Fruit fly (Drosophila melanogaster) whole organism, prepupa: ENCODE measurements around the gene CG7341.

ENCODE experiments used
- CG10631 ChIP-seq: fragments of 200-800 bp; sonication (Bioruptor generic); optimal IDR thresholded peaks from 2 replicates; lab custom pipeline; 2016; ENCODE audit warnings: missing biosample characterization, missing genetic modification characterization
- CG11902 ChIP-seq: fragments of 200-800 bp; sonication (Bioruptor generic); optimal IDR thresholded peaks from 3 replicates; lab custom pipeline; 2016; ENCODE audit warnings: missing biosample characterization, missing genetic modification characterization
- CG15336 ChIP-seq: fragments of 200-800 bp; sonication (Bioruptor generic); IDR thresholded peaks from 2 replicates; pipeline ENCODE4 v1.3.6; 2022; ENCODE audit warnings: missing biosample characterization, missing genetic modification characterization
- CG1621 ChIP-seq: fragments of 200-800 bp; sonication (Bioruptor generic); optimal IDR thresholded peaks from 3 replicates; lab custom pipeline; 2018; ENCODE audit warnings: missing biosample characterization, mild to moderate bottlenecking, missing genetic modification characterization
- CG16779 ChIP-seq: fragments of 200-800 bp; sonication (Bioruptor generic); optimal IDR thresholded peaks from 3 replicates; lab custom pipeline; 2017; ENCODE audit warnings: missing biosample characterization, mild to moderate bottlenecking, missing genetic modification characterization
- CG3032 ChIP-seq: fragments of 200-800 bp; optimal IDR thresholded peaks from 2 replicates; lab custom pipeline; 2019; ENCODE audit warnings: missing biosample characterization, mild to moderate bottlenecking, missing genetic modification characterization, moderate library complexity
- CG31627 ChIP-seq: fragments of 200-800 bp; sonication (Bioruptor generic); optimal IDR thresholded peaks from 3 replicates; lab custom pipeline; 2016; ENCODE audit warnings: missing biosample characterization, missing genetic modification characterization
- CG32006 ChIP-seq: fragments of 200-800 bp; sonication (Bioruptor generic); optimal IDR thresholded peaks from 3 replicates; lab custom pipeline; 2017; ENCODE audit warnings: missing biosample characterization, mild to moderate bottlenecking, missing genetic modification characterization
- CG34406 ChIP-seq: fragments of 200-800 bp; sonication (Bioruptor generic); optimal IDR thresholded peaks from 3 replicates; lab custom pipeline; 2016; ENCODE audit warnings: missing biosample characterization, missing genetic modification characterization
- CG3919 ChIP-seq: fragments of 200-800 bp; sonication (Bioruptor generic); optimal IDR thresholded peaks from 3 replicates; lab custom pipeline; 2016; ENCODE audit warnings: missing biosample characterization, missing genetic modification characterization
- CG4318 ChIP-seq: fragments of 200-800 bp; sonication (Bioruptor generic); optimal IDR thresholded peaks from 3 replicates; lab custom pipeline; 2017; ENCODE audit warnings: missing biosample characterization, mild to moderate bottlenecking, missing genetic modification characterization
- CG6163 ChIP-seq: fragments of 200-800 bp; sonication (Bioruptor generic); IDR thresholded peaks from 3 replicates; pipeline ENCODE4 v1.3.6; 2022; ENCODE audit warnings: missing biosample characterization, missing genetic modification characterization
- CG6276 ChIP-seq: fragments of 200-800 bp; sonication (Bioruptor generic); optimal IDR thresholded peaks from 2 replicates; lab custom pipeline; 2017; ENCODE audit warnings: missing biosample characterization, mild to moderate bottlenecking, missing genetic modification characterization
- CG6792 ChIP-seq: fragments of 200-800 bp; sonication (Bioruptor generic); optimal IDR thresholded peaks from 3 replicates; lab custom pipeline; 2016; ENCODE audit warnings: missing biosample characterization, missing genetic modification characterization
- CG6808 ChIP-seq: fragments of 200-800 bp; sonication (Bioruptor generic); optimal IDR thresholded peaks from 3 replicates; lab custom pipeline; 2017; ENCODE audit warnings: missing biosample characterization, missing genetic modification characterization, mild to moderate bottlenecking, moderate library complexity, missing genetic modification reagents
- CG6854 ChIP-seq: fragments of 200-800 bp; sonication (Bioruptor generic); optimal IDR thresholded peaks from 2 replicates; lab custom pipeline; 2017; ENCODE audit warnings: missing biosample characterization, mild to moderate bottlenecking, missing genetic modification characterization
- CG7368 ChIP-seq: fragments of 200-800 bp; sonication (Bioruptor generic); optimal IDR thresholded peaks from 3 replicates; lab custom pipeline; 2016; ENCODE audit warnings: missing biosample characterization, missing genetic modification characterization
- CG8119 ChIP-seq: fragments of 200-800 bp; sonication (Bioruptor generic); IDR thresholded peaks from 3 replicates; pipeline ENCODE4 v1.3.6; 2022; ENCODE audit warnings: missing biosample characterization, missing genetic modification characterization
- CG8632 ChIP-seq: fragments of 200-800 bp; sonication (Bioruptor generic); optimal IDR thresholded peaks from 3 replicates; lab custom pipeline; 2016; ENCODE audit warnings: missing biosample characterization, missing genetic modification characterization
- CG9139 ChIP-seq: fragments of 200-800 bp; sonication (Bioruptor generic); optimal IDR thresholded peaks from 3 replicates; lab custom pipeline; 2017; ENCODE audit warnings: missing biosample characterization, mild to moderate bottlenecking, missing genetic modification characterization
- Eip75B ChIP-seq: fragments of 200-800 bp; sonication (Bioruptor generic); optimal IDR thresholded peaks from 3 replicates; lab custom pipeline; 2016; ENCODE audit warnings: missing biosample characterization, missing genetic modification characterization
- Eip93F ChIP-seq: fragments of 200-800 bp; sonication (Bioruptor generic); optimal IDR thresholded peaks from 2 replicates; lab custom pipeline; 2016; ENCODE audit warnings: missing biosample characterization, mild to moderate bottlenecking, missing genetic modification characterization
- Ets21C ChIP-seq: fragments of 200-800 bp; sonication (Bioruptor generic); optimal IDR thresholded peaks from 3 replicates; lab custom pipeline; 2016; ENCODE audit warnings: missing biosample characterization, missing genetic modification characterization
- Ets96B ChIP-seq: fragments of 200-800 bp; optimal IDR thresholded peaks from 2 replicates; lab custom pipeline; 2019; ENCODE audit warnings: missing biosample characterization, mild to moderate bottlenecking, missing genetic modification characterization, moderate library complexity
- Gug ChIP-seq: fragments of 200-800 bp; sonication (Bioruptor generic); IDR thresholded peaks from 2 replicates; pipeline ENCODE4 v1.3.6; 2022; ENCODE audit warnings: missing biosample characterization, missing genetic modification characterization
- Hr38 ChIP-seq: sonication (Bioruptor generic); optimal IDR thresholded peaks from 2 replicates; lab custom pipeline; 2016; ENCODE audit warnings: missing biosample characterization, missing genetic modification characterization
- Hr4 ChIP-seq: fragments of 200-800 bp; sonication (Bioruptor generic); optimal IDR thresholded peaks from 3 replicates; lab custom pipeline; 2016; ENCODE audit warnings: missing biosample characterization, missing genetic modification characterization
- Lpt ChIP-seq: fragments of 200-800 bp; sonication (Bioruptor generic); optimal IDR thresholded peaks from 3 replicates; lab custom pipeline; 2016; ENCODE audit warnings: missing biosample characterization, missing genetic modification characterization
- OdsH ChIP-seq: fragments of 200-800 bp; sonication (Bioruptor generic); optimal IDR thresholded peaks from 3 replicates; lab custom pipeline; 2016; ENCODE audit warnings: missing biosample characterization, missing genetic modification characterization
- Smox ChIP-seq: fragments of 200-800 bp; sonication (Bioruptor generic); optimal IDR thresholded peaks from 3 replicates; lab custom pipeline; 2016; ENCODE audit warnings: missing biosample characterization, missing genetic modification characterization
- Sox102F ChIP-seq: fragments of 200-800 bp; sonication (Bioruptor generic); optimal IDR thresholded peaks from 2 replicates; lab custom pipeline; 2016; ENCODE audit warnings: missing biosample characterization, mild to moderate bottlenecking, missing genetic modification characterization
- Sox14 ChIP-seq: fragments of 200-800 bp; sonication (Bioruptor generic); optimal IDR thresholded peaks from 3 replicates; lab custom pipeline; 2016; ENCODE audit warnings: missing biosample characterization, missing genetic modification characterization
- achi ChIP-seq: fragments of 200-800 bp; sonication (Bioruptor generic); optimal IDR thresholded peaks from 3 replicates; lab custom pipeline; 2016; ENCODE audit warnings: missing biosample characterization, missing genetic modification characterization
- acj6 ChIP-seq: fragments of 200-800 bp; sonication (Bioruptor generic); optimal IDR thresholded peaks from 3 replicates; lab custom pipeline; 2016; ENCODE audit warnings: missing biosample characterization, missing genetic modification characterization
- cyc ChIP-seq: fragments of 200-800 bp; sonication (Bioruptor generic); optimal IDR thresholded peaks from 3 replicates; lab custom pipeline; 2016; ENCODE audit warnings: missing biosample characterization, missing genetic modification characterization
- dsx ChIP-seq: fragments of 200-800 bp; optimal IDR thresholded peaks from 3 replicates; lab custom pipeline; 2019; ENCODE audit warnings: missing biosample characterization, mild to moderate bottlenecking, missing genetic modification characterization, moderate library complexity; ENCODE audit not compliant: poor library complexity, severe bottlenecking
- eg ChIP-seq: fragments of 200-800 bp; sonication (Bioruptor generic); IDR thresholded peaks from 3 replicates; pipeline ENCODE4 v1.3.6; 2022; ENCODE audit warnings: missing biosample characterization, missing genetic modification characterization
- esn ChIP-seq: fragments of 200-800 bp; sonication (Bioruptor generic); optimal IDR thresholded peaks from 2 replicates; lab custom pipeline; 2016; ENCODE audit warnings: missing biosample characterization, mild to moderate bottlenecking, missing genetic modification characterization, moderate library complexity
- fd59A ChIP-seq: fragments of 200-800 bp; sonication (Bioruptor generic); optimal IDR thresholded peaks from 2 replicates; lab custom pipeline; 2017; ENCODE audit warnings: missing biosample characterization, mild to moderate bottlenecking, missing genetic modification characterization, missing genetic modification reagents
- fd85E ChIP-seq: fragments of 200-800 bp; sonication (Bioruptor generic); optimal IDR thresholded peaks from 3 replicates; lab custom pipeline; 2016; ENCODE audit warnings: missing biosample characterization, missing genetic modification characterization
- fkh ChIP-seq: fragments of 200-800 bp; sonication (Bioruptor generic); optimal IDR thresholded peaks from 3 replicates; lab custom pipeline; 2017; ENCODE audit warnings: missing biosample characterization, mild to moderate bottlenecking, missing genetic modification characterization, moderate library complexity
- lz ChIP-seq: fragments of 200-800 bp; sonication (Bioruptor generic); optimal IDR thresholded peaks from 3 replicates; lab custom pipeline; 2016; ENCODE audit warnings: missing biosample characterization, missing genetic modification characterization
- net ChIP-seq: fragments of 200-800 bp; sonication (Bioruptor generic); optimal IDR thresholded peaks from 3 replicates; lab custom pipeline; 2016; ENCODE audit warnings: missing biosample characterization, missing genetic modification characterization
- pdm3 ChIP-seq: fragments of 200-800 bp; sonication (Bioruptor generic); optimal IDR thresholded peaks from 3 replicates; lab custom pipeline; 2016; ENCODE audit warnings: missing biosample characterization, missing genetic modification characterization
- salr ChIP-seq, 2 experiments: fragments of 200-800 bp; sonication (Bioruptor generic); optimal IDR thresholded peaks; 3 replicates each; lab custom pipeline; 2016 to 2018; ENCODE audit warnings: missing biosample characterization in 2 of 2, missing genetic modification characterization in 2 of 2, mild to moderate bottlenecking in 1 of 2
- spab ChIP-seq: fragments of 200-800 bp; sonication (Bioruptor generic); optimal IDR thresholded peaks from 2 replicates; lab custom pipeline; 2017; ENCODE audit warnings: missing biosample characterization, mild to moderate bottlenecking, missing genetic modification characterization, missing genetic modification reagents
- ss ChIP-seq, 2 experiments: fragments of 200-800 bp; sonication (Bioruptor generic); optimal IDR thresholded peaks; 2 replicates in 1 of 2; 3 replicates in 1 of 2; lab custom pipeline; 2017 to 2018; ENCODE audit warnings: mild to moderate bottlenecking in 2 of 2, missing biosample characterization in 2 of 2, missing genetic modification characterization in 2 of 2, moderate library complexity in 1 of 2
- topi ChIP-seq: fragments of 200-800 bp; sonication (Bioruptor generic); optimal IDR thresholded peaks from 3 replicates; lab custom pipeline; 2016; ENCODE audit warnings: missing biosample characterization, missing genetic modification characterization
- vri ChIP-seq: fragments of 200-800 bp; sonication (Bioruptor generic); optimal IDR thresholded peaks from 3 replicates; lab custom pipeline; 2016; ENCODE audit warnings: missing biosample characterization, mild to moderate bottlenecking, missing genetic modification characterization

The CG7341 gene

dm6 chr3L:18096726-18097125 lies 16.0 kb upstream of the CG7341 start (continued):
- TF ChIP-seq CG9139 (GFP tag; lab: Kevin White, UChicago) (no peak), Lpt (GFP tag; lab: Kevin White, UChicago) (peak; percentile 42), CG3032 (tag; lab: Kevin White, UChicago) (peak; percentile 3), CG4318 (GFP tag; lab: Kevin White, UChicago) (peak; percentile 72), achi (GFP tag; lab: Kevin White, UChicago) (peak; percentile 63), CG34406 (GFP tag; lab: Kevin White, UChicago) (peak; percentile 14), CG11902 (GFP tag; lab: Kevin White, UChicago) (no peak)

dm6 chr3L:18099715-18100114 lies 13.0 kb upstream of the CG7341 start:
- TF ChIP-seq CG11902 (GFP tag; lab: Kevin White, UChicago) (no peak), Sox102F (GFP tag; lab: Kevin White, UChicago) (peak; percentile 37), Smox (GFP tag; lab: Kevin White, UChicago) (peak; percentile 17), CG3032 (tag; lab: Kevin White, UChicago) (no peak), CG10631 (no peak), CG4318 (GFP tag; lab: Kevin White, UChicago) (no peak), CG6163 (GFP tag; lab: Robert Waterston, UW) (0 out of 3 replicates have a peak, but pooled peaks have one; percentile 23), spab (GFP tag; lab: Kevin White, UChicago) (no peak), Ets96B (tag; lab: Kevin White, UChicago) (no peak), achi (GFP tag; lab: Kevin White, UChicago) (peak; percentile 26), CG3919 (GFP tag; lab: Kevin White, UChicago) (peak; percentile 22), CG1621 (tag; lab: Kevin White, UChicago) (no peak), dsx (GFP tag; lab: Kevin White, UChicago) (no peak), Eip75B (GFP tag; lab: Kevin White, UChicago) (no peak), esn (peak; percentile 48), lz (GFP tag; lab: Kevin White, UChicago) (peak; percentile 38), pdm3 (peak; percentile 44), fd85E (GFP tag; lab: Kevin White, UChicago) (no peak), CG15336 (peak; percentile 31; the same call in 1 of the 2 replicates), Lpt (GFP tag; lab: Kevin White, UChicago) (no peak), CG32006 (GFP tag; lab: Kevin White, UChicago) (no peak), topi (GFP tag; lab: Kevin White, UChicago) (peak; percentile 36), CG7368 (GFP tag; lab: Kevin White, UChicago) (peak; percentile 20), net (GFP tag; lab: Kevin White, UChicago) (no peak), CG16779 (tag; lab: Kevin White, UChicago) (no peak), Gug (GFP tag; lab: Robert Waterston, UW) (no peak), CG6808 (GFP tag; lab: Kevin White, UChicago) (no peak), Ets21C (no peak), Sox14 (peak; percentile 16), CG31627 (GFP tag; lab: Kevin White, UChicago) (peak; percentile 42), CG6276 (GFP tag; lab: Kevin White, UChicago) (no peak), acj6 (peak; percentile 2), CG8632 (no peak), CG6854 (GFP tag; lab: Kevin White, UChicago) (no peak), Hr38 (GFP tag; lab: Kevin White, UChicago) (no peak), vri (GFP tag; lab: Kevin White, UChicago) (peak; percentile 69), eg (GFP tag; lab: Robert Waterston, UW) (peak; percentile 43; the same call in 1 of the 3 replicates), salr (GFP tag; optimal IDR thresholded peaks at IDR 0.05; lab: Kevin White, UChicago) (no peak), CG9139 (GFP tag; lab: Kevin White, UChicago) (no peak), OdsH (GFP tag; lab: Kevin White, UChicago) (peak; percentile 15), cyc (peak; percentile 31), CG8119 (GFP tag; lab: Robert Waterston, UW) (no peak), ss (GFP tag; optimal IDR thresholded peaks at IDR 0.05; lab: Kevin White, UChicago) (peak in 1 of 2 experiments; percentile 42), fkh (GFP tag; lab: Kevin White, UChicago) (no peak), Hr4 (GFP tag; lab: Kevin White, UChicago) (peak; percentile 1), Eip93F (GFP tag; lab: Kevin White, UChicago) (no peak), CG6792 (GFP tag; lab: Kevin White, UChicago) (peak; percentile 5), fd59A (GFP tag; lab: Kevin White, UChicago) (no peak)
